Fruit fly (Drosophila melanogaster) whole organism, embryonic: ENCODE data around the gene sals.

Source experiments
- Atf-2 ChIP-seq: fragments of 200-800 bp; sonication (Bioruptor generic); optimal IDR thresholded peaks from 2 replicates; lab custom pipeline; 2016; ENCODE audit warnings: missing biosample characterization, missing genetic modification characterization
- BtbVII ChIP-seq: fragments of 200-800 bp; sonication (Bioruptor generic); optimal IDR thresholded peaks from 3 replicates; lab custom pipeline; 2017; ENCODE audit warnings: missing biosample characterization, mild to moderate bottlenecking, missing genetic modification characterization
- Bteb2 ChIP-seq: fragments of 200-800 bp; sonication (Bioruptor generic); optimal IDR thresholded peaks from 2 replicates; lab custom pipeline; 2016; ENCODE audit warnings: missing biosample characterization, missing genetic modification characterization
- CG10979 ChIP-seq: fragments of 200-800 bp; sonication (Bioruptor generic); optimal IDR thresholded peaks from 2 replicates; lab custom pipeline; 2018; ENCODE audit warnings: missing biosample characterization, mild to moderate bottlenecking, missing genetic modification characterization, moderate library complexity
- CG12236 ChIP-seq: fragments of 200-800 bp; sonication (Bioruptor generic); optimal IDR thresholded peaks from 2 replicates; lab custom pipeline; 2016; ENCODE audit warnings: missing biosample characterization, missing genetic modification characterization
- CG15514 ChIP-seq: fragments of 200-800 bp; sonication (Bioruptor generic); optimal IDR thresholded peaks from 3 replicates; lab custom pipeline; 2017; ENCODE audit warnings: missing biosample characterization, missing genetic modification characterization, mild to moderate bottlenecking, moderate library complexity, missing genetic modification reagents
- CG17829 ChIP-seq: fragments of 200-800 bp; optimal IDR thresholded peaks from 2 replicates; lab custom pipeline; 2019; ENCODE audit warnings: missing biosample characterization, mild to moderate bottlenecking, missing genetic modification characterization, moderate library complexity
- CG3407 ChIP-seq: fragments of 200-800 bp; sonication (Bioruptor generic); optimal IDR thresholded peaks from 2 replicates; lab custom pipeline; 2018; ENCODE audit warnings: missing biosample characterization, mild to moderate bottlenecking, missing genetic modification characterization
- CG34376 ChIP-seq: fragments of 200-800 bp; sonication (Bioruptor generic); optimal IDR thresholded peaks from 2 replicates; lab custom pipeline; 2018; ENCODE audit warnings: missing biosample characterization, mild to moderate bottlenecking, missing genetic modification characterization
- CG34422 ChIP-seq: fragments of 200-800 bp; sonication (Bioruptor generic); IDR thresholded peaks from 3 replicates; pipeline ENCODE4 v1.3.6; 2022; ENCODE audit warnings: missing biosample characterization, missing genetic modification characterization
- CG8089 ChIP-seq: fragments of 200-800 bp; sonication (Bioruptor generic); optimal IDR thresholded peaks from 3 replicates; lab custom pipeline; 2016; ENCODE audit warnings: missing biosample characterization, missing genetic modification characterization
- CG9437 ChIP-seq: fragments of 200-800 bp; sonication (Bioruptor generic); optimal IDR thresholded peaks from 2 replicates; lab custom pipeline; 2018; ENCODE audit warnings: missing biosample characterization, mild to moderate bottlenecking, missing genetic modification characterization
- Camta ChIP-seq: fragments of 200-800 bp; sonication (Bioruptor generic); optimal IDR thresholded peaks from 2 replicates; lab custom pipeline; 2016; ENCODE audit warnings: missing biosample characterization, missing genetic modification characterization
- D ChIP-seq, 2 experiments: fragments of 200-800 bp in 1 of 2; fragments of >200 bp in 1 of 2; sonication (Bioruptor generic) in 1 of 2; optimal IDR thresholded peaks; 2 replicates in 1 of 2; 3 replicates in 1 of 2; lab custom pipeline; 2017; ENCODE audit warnings: mild to moderate bottlenecking in 1 of 2, missing biosample characterization in 1 of 2, missing genetic modification characterization in 1 of 2, missing genetic modification reagents in 1 of 2
- Dad ChIP-seq: fragments of 200-800 bp; sonication (Bioruptor generic); optimal IDR thresholded peaks from 3 replicates; lab custom pipeline; 2016; ENCODE audit warnings: missing biosample characterization, missing genetic modification characterization
- Drgx ChIP-seq: fragments of 200-800 bp; sonication (Bioruptor generic); IDR thresholded peaks from 2 replicates; pipeline ENCODE4 v1.3.6; 2022; ENCODE audit warnings: missing biosample characterization, missing genetic modification characterization
- E2f2 ChIP-seq: fragments of 200-800 bp; sonication (Bioruptor generic); IDR thresholded peaks from 2 replicates; pipeline ENCODE4 v1.3.6; 2022; ENCODE audit warnings: missing biosample characterization, missing genetic modification characterization
- GATAe ChIP-seq: fragments of 200-800 bp; sonication (Bioruptor generic); conservative IDR thresholded peaks from 2 replicates; pipeline ENCODE4 v1.3.6; 2022; ENCODE audit warnings: missing biosample characterization, missing genetic modification characterization
- Hand ChIP-seq: fragments of 200-800 bp; sonication (Bioruptor generic); optimal IDR thresholded peaks from 2 replicates; lab custom pipeline; 2017; ENCODE audit warnings: mild to moderate bottlenecking, missing biosample characterization, missing genetic modification reagents, missing genetic modification characterization
- HmgD ChIP-seq: fragments of 200-800 bp; sonication (Bioruptor generic); optimal IDR thresholded peaks from 3 replicates; lab custom pipeline; 2016; ENCODE audit warnings: missing biosample characterization, missing genetic modification characterization
- Hmx ChIP-seq: fragments of 200-800 bp; sonication (Bioruptor generic); optimal IDR thresholded peaks from 2 replicates; lab custom pipeline; 2016; ENCODE audit warnings: missing biosample characterization, missing genetic modification characterization
- Lhr ChIP-seq: fragments of 200-800 bp; sonication (Bioruptor generic); optimal IDR thresholded peaks from 3 replicates; lab custom pipeline; 2017; ENCODE audit warnings: mild to moderate bottlenecking, missing biosample characterization, missing genetic modification reagents, missing genetic modification characterization
- MBD-R2 ChIP-seq: fragments of 200-800 bp; sonication (Bioruptor generic); IDR thresholded peaks from 2 replicates; pipeline ENCODE4 v1.3.6; 2022; ENCODE audit warnings: missing biosample characterization, missing genetic modification characterization
- Med ChIP-seq: fragments of 200-800 bp; sonication (Bioruptor generic); peaks from one replicate; lab custom pipeline; 2016; ENCODE audit warnings: missing biosample characterization, missing genetic modification characterization, mild to moderate bottlenecking, inconsistent platforms, moderate library complexity
- Optix ChIP-seq: fragments of 200-800 bp; sonication (Bioruptor generic); IDR thresholded peaks from 3 replicates; pipeline ENCODE4 v1.3.6; 2022; ENCODE audit warnings: missing biosample characterization, missing genetic modification characterization
- Poxn ChIP-seq: fragments of 200-800 bp; sonication (Bioruptor generic); IDR thresholded peaks from 2 replicates; pipeline ENCODE4 v1.3.6; 2022; ENCODE audit warnings: missing biosample characterization, missing genetic modification characterization
- Rx ChIP-seq: fragments of 200-800 bp; sonication (Bioruptor generic); IDR thresholded peaks from 2 replicates; pipeline ENCODE4 v1.3.6; 2022; ENCODE audit warnings: missing biosample characterization, missing genetic modification characterization
- Side ChIP-seq: fragments of 200-800 bp; sonication (Bioruptor generic); optimal IDR thresholded peaks from 2 replicates; lab custom pipeline; 2016; ENCODE audit warnings: missing biosample characterization, missing genetic modification characterization
- Sox102F ChIP-seq: fragments of 200-800 bp; sonication (Bioruptor generic); optimal IDR thresholded peaks from 2 replicates; lab custom pipeline; 2018; ENCODE audit warnings: missing biosample characterization, mild to moderate bottlenecking, missing genetic modification characterization, moderate library complexity
- Sry-δ ChIP-seq: fragments of 200-800 bp; sonication (Bioruptor generic); optimal IDR thresholded peaks from 2 replicates; lab custom pipeline; 2016; ENCODE audit warnings: missing biosample characterization, missing genetic modification characterization
- Tbp ChIP-seq: fragments of >200 bp; optimal IDR thresholded peaks from 2 replicates; lab custom pipeline; 2018; ENCODE audit warnings: missing biosample characterization, missing genetic modification characterization
- Xbp1 ChIP-seq: fragments of 200-800 bp; sonication (Bioruptor generic); optimal IDR thresholded peaks from 3 replicates; lab custom pipeline; 2016; ENCODE audit warnings: missing biosample characterization, mild to moderate bottlenecking, missing genetic modification characterization
- ase ChIP-seq: fragments of 200-800 bp; sonication (Bioruptor generic); IDR thresholded peaks from 3 replicates; pipeline ENCODE4 v1.3.6; 2022; ENCODE audit warnings: missing biosample characterization, missing genetic modification characterization
- bab2 ChIP-seq: fragments of 200-800 bp; sonication (Bioruptor generic); optimal IDR thresholded peaks from 2 replicates; lab custom pipeline; 2016; ENCODE audit warnings: missing biosample characterization, missing genetic modification characterization
- caup ChIP-seq: fragments of 200-800 bp; sonication (Bioruptor generic); optimal IDR thresholded peaks from 3 replicates; lab custom pipeline; 2017; ENCODE audit warnings: missing biosample characterization, mild to moderate bottlenecking, missing genetic modification characterization, moderate library complexity; ENCODE audit not compliant: severe bottlenecking
- crp ChIP-seq, 2 experiments: fragments of 200-800 bp; sonication (Bioruptor generic); optimal IDR thresholded peaks; 2 replicates in 1 of 2; 3 replicates in 1 of 2; lab custom pipeline; 2017; ENCODE audit warnings: missing biosample characterization in 2 of 2, missing genetic modification characterization in 2 of 2, mild to moderate bottlenecking in 1 of 2, moderate library complexity in 1 of 2
- ewg ChIP-seq: fragments of 200-800 bp; sonication (Bioruptor generic); optimal IDR thresholded peaks from 3 replicates; lab custom pipeline; 2017; ENCODE audit warnings: mild to moderate bottlenecking, missing biosample characterization, missing genetic modification reagents, missing genetic modification characterization
- gem ChIP-seq: fragments of 200-800 bp; sonication (Bioruptor generic); optimal IDR thresholded peaks from 2 replicates; lab custom pipeline; 2019; ENCODE audit warnings: missing biosample characterization, mild to moderate bottlenecking, missing genetic modification characterization, moderate library complexity
- gro ChIP-seq: fragments of 200-800 bp; sonication (Bioruptor generic); optimal IDR thresholded peaks from 2 replicates; lab custom pipeline; 2016; ENCODE audit warnings: missing biosample characterization, missing genetic modification characterization
- maf-S ChIP-seq: fragments of 200-800 bp; sonication (Bioruptor generic); optimal IDR thresholded peaks from 2 replicates; lab custom pipeline; 2016; ENCODE audit warnings: missing biosample characterization, missing genetic modification characterization
- mirr ChIP-seq: fragments of 200-800 bp; sonication (Bioruptor generic); optimal IDR thresholded peaks from 3 replicates; lab custom pipeline; 2018; ENCODE audit warnings: missing biosample characterization, mild to moderate bottlenecking, missing genetic modification characterization
- nerfin-1 ChIP-seq: fragments of 200-800 bp; sonication (Bioruptor generic); optimal IDR thresholded peaks from 3 replicates; lab custom pipeline; 2019; ENCODE audit warnings: missing biosample characterization, mild to moderate bottlenecking, missing genetic modification characterization, moderate library complexity
- nmo ChIP-seq: fragments of 200-800 bp; sonication (Bioruptor generic); optimal IDR thresholded peaks from 2 replicates; lab custom pipeline; 2018; ENCODE audit warnings: missing biosample characterization, mild to moderate bottlenecking, missing genetic modification characterization, moderate library complexity
- p53 ChIP-seq: fragments of 200-800 bp; sonication (Bioruptor generic); optimal IDR thresholded peaks from 2 replicates; lab custom pipeline; 2016; ENCODE audit warnings: missing biosample characterization, missing genetic modification characterization
- sim ChIP-seq: fragments of 200-800 bp; sonication (Bioruptor generic); IDR thresholded peaks from 2 replicates; pipeline ENCODE4 v1.3.6; 2022; ENCODE audit warnings: missing biosample characterization, missing genetic modification characterization
- sob ChIP-seq: fragments of 200-800 bp; sonication (Bioruptor generic); IDR thresholded peaks from 2 replicates; pipeline ENCODE4 v1.3.6; 2022; ENCODE audit warnings: missing biosample characterization, missing genetic modification characterization
- twi ChIP-seq: fragments of 200-800 bp; optimal IDR thresholded peaks from 2 replicates; lab custom pipeline; 2019; ENCODE audit warnings: missing biosample characterization, mild to moderate bottlenecking, missing genetic modification characterization, moderate library complexity
- wdn ChIP-seq: fragments of 200-800 bp; sonication (Bioruptor generic); IDR thresholded peaks from 2 replicates; pipeline ENCODE4 v1.3.6; 2022; ENCODE audit warnings: missing biosample characterization, missing genetic modification characterization
- zfh1 ChIP-seq: fragments of 200-800 bp; sonication (Bioruptor generic); IDR thresholded peaks from 3 replicates; pipeline ENCODE4 v1.3.6; 2022; ENCODE audit warnings: missing biosample characterization, missing genetic modification characterization

The sals gene

DNA sequence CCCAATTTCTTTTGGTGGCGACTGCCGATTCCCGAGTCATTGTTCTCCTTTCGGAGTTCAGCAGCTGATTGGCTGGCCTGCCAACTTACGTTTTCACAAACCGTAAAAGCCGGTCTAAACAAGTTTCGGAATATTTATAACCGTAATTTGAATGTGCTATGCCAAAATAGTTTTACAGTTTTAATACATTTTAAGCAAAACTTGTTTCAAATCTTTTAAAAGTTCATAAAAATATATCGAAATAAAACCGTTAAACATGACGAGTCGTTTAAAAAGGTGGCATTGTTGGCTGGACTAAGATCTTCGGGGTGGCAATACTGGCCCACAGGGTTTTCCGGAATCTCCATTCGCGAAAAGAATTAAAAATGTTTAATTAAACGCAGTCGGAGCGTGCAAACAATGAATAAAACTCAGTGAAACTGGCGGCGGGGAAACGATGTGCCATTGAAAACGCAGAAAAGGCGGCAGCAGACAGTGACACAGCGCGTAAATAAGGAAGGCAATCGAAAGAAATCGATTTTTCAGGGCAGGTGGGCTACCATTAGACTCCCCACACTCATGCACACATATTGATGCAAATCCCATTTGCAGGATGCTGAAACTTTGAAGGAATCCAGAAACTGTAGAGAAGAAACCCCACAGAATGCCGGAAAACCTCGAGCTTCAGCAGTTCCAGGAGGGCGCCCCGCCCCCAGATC, 15.9 kb downstream of the sals start, which contains the start of the genes Exd2 and CG5281 (continued):
- TF ChIP-seq CG15514 (GFP tag; lab: Kevin White, UChicago), result peak; percentile 74
- TF ChIP-seq wdn, result no peak
- TF ChIP-seq CG9437 (GFP tag; lab: Kevin White, UChicago), result peak; percentile 21
- peak; percentile 70 for TF ChIP-seq Sox102F (GFP tag; lab: Kevin White, UChicago)
- TF ChIP-seq sim, result no peak
- peak; percentile 55; the same call in 1 of the 3 replicates for TF ChIP-seq CG34422
- peak; percentile 34 for TF ChIP-seq gro (GFP tag; lab: Kevin White, UChicago)
- TF ChIP-seq Xbp1, result peak; percentile 77
- no peak for TF ChIP-seq HmgD (GFP tag; lab: Kevin White, UChicago)
- no peak for TF ChIP-seq GATAe
- TF ChIP-seq Optix, result no peak
- peak; percentile 93 for TF ChIP-seq Med (GFP tag; lab: Kevin White, UChicago)
- peak; percentile 39 for TF ChIP-seq Camta (GFP tag; lab: Kevin White, UChicago)
- TF ChIP-seq E2f2 (GFP tag; lab: Robert Waterston, UW), result peak; percentile 54
- peak; percentile 44 for TF ChIP-seq ewg
- peak; percentile 49 for TF ChIP-seq CG3407 (GFP tag; lab: Kevin White, UChicago)
- TF ChIP-seq MBD-R2 (GFP tag; lab: Robert Waterston, UW), result peak; percentile 73
- peak; percentile 43 for TF ChIP-seq CG10979 (tag; lab: Kevin White, UChicago)
- peak; percentile 58 for TF ChIP-seq Side (GFP tag; lab: Kevin White, UChicago)
- TF ChIP-seq CG34376, result peak; percentile 24
- TF ChIP-seq maf-S (GFP tag; lab: Kevin White, UChicago), result peak; percentile 5
- TF ChIP-seq twi (tag; lab: Kevin White, UChicago), result peak; percentile 47
- TF ChIP-seq caup (GFP tag; lab: Kevin White, UChicago), result peak; percentile 51
- no peak for TF ChIP-seq Hand
- peak; percentile 47 for TF ChIP-seq Dad (GFP tag; lab: Kevin White, UChicago)
- no peak for TF ChIP-seq Rx
- TF ChIP-seq nmo (GFP tag; lab: Kevin White, UChicago), result peak; percentile 63
- peak; percentile 48 for TF ChIP-seq Atf-2
- TF ChIP-seq Hmx (GFP tag; lab: Kevin White, UChicago), result no peak
- TF ChIP-seq bab2 (GFP tag; lab: Kevin White, UChicago), result peak; percentile 40
- no peak for TF ChIP-seq Poxn (GFP tag; lab: Robert Waterston, UW)
- no peak for TF ChIP-seq D (optimal IDR thresholded peaks at IDR 0.05; lab: Kevin White, UChicago)
- TF ChIP-seq D (GFP tag; optimal IDR thresholded peaks at IDR 0.05; lab: Kevin White, UChicago), result peak; percentile 43
- TF ChIP-seq CG17829 (tag; lab: Kevin White, UChicago), result peak; percentile 44
- TF ChIP-seq CG8089, result peak; percentile 35
- peak; percentile 65 for TF ChIP-seq Sry-δ (GFP tag; lab: Kevin White, UChicago)
- no peak for TF ChIP-seq gem (tag; lab: Kevin White, UChicago)
- peak; percentile 46; the same call in 1 of the 3 replicates for TF ChIP-seq zfh1 (GFP tag; lab: Robert Waterston, UW)
- TF ChIP-seq ase (GFP tag; lab: Robert Waterston, UW), result no peak
- TF ChIP-seq mirr (GFP tag; lab: Kevin White, UChicago), result peak; percentile 7
- peak; percentile 48 for TF ChIP-seq nerfin-1 (tag; lab: Kevin White, UChicago)
- TF ChIP-seq Drgx (GFP tag; lab: Robert Waterston, UW), result no peak
- TF ChIP-seq CG12236 (GFP tag; lab: Kevin White, UChicago), result peak; percentile 43
- TF ChIP-seq sob (GFP tag; lab: Robert Waterston, UW), result peak; percentile 43; the same call in 1 of the 2 replicates
- TF ChIP-seq BtbVII, result no peak
- peak; percentile 60 to 93 for TF ChIP-seq crp (GFP tag; optimal IDR thresholded peaks at IDR 0.05; lab: Kevin White, UChicago)
- TF ChIP-seq Lhr (GFP tag; lab: Kevin White, UChicago), result peak; percentile 64
- peak; percentile 46 for TF ChIP-seq Bteb2 (GFP tag; lab: Kevin White, UChicago)
- no peak for TF ChIP-seq Tbp (GFP tag; lab: Kevin White, UChicago)
- TF ChIP-seq p53 (GFP tag; lab: Kevin White, UChicago), result peak; percentile 26
